Worm (Caenorhabditis elegans): ENCODE measurements around the gene col-177.

Gene col-177

DNA sequence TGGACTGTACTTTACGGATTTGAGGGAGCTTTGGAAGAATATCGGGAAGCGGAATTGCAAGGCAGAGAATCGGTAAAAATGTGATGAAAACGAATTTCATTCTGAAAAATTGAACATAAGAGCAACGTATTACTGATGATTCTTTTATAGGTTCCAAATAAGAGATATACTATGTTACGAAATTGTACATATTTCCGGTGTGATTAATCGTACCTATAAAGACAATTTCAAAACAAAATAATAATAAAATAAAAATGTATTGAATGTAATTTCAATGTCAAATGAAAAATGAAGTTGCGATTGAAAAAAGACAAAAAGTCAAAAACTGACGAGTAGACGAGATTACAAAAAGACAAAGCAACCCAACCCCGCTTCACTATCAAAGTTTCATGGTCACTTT, 7.3 kb upstream of the col-177 start, which contains the start of gene ttr-31:
TSS of gene ttr-31 (minus strand) at position 101 of the 400 bp plus-strand sequence.
- TF ChIP-seq T22C8.4 (GFP tag; IDR thresholded peaks at IDR 0.05) (no peak), tab-1 (GFP tag; IDR thresholded peaks at IDR 0.05) (no peak)

DNA sequence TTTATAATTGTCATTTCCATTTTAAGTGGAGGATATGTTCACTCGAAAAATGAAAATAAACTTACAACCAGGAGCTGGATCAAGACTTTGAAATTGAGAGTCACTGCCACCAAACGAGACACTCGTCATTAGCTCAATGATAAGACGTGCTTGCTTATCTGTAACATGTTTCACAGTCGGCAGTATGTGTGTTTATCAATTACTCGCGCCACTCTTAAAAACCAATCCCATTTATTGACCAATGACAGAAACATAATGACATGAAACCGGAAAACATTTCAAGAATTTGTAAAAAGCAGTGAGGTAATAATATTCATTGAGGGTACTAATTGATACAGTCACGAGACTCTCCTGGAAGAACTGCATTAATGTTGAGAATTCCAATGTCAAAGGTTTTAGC, 6.4 kb upstream of the col-177 start, which contains the start of gene del-5:
TSS of gene del-5 (minus strand) at position 130 of the 400 bp plus-strand sequence.
- TF ChIP-seq med-1 (GFP tag; optimal IDR thresholded peaks at IDR 0.05; ENCODE audit: insufficient read depth) = no peak
- no peak for TF ChIP-seq ztf-29 (GFP tag; IDR thresholded peaks at IDR 0.05)

DNA sequence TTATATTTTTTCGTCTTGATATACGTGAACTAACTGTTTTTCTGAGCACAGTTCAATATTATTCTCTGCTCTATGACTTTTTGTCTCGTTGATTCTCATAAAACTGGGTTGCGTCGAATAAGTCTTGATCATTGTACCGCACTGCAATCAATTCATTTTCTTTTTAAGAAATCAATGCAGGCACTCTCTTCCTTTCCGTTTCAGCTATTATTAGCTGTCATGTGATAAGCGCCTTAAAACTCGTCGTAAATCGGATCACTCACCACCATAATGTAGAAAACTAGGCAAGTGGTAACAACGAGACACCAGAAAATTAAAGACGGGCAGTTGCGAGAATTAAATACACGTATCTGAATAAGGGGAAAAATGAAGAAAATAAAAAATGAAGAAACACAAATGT, 5.7 kb upstream of the col-177 start:
- no peak for TF ChIP-seq T22C8.4 (GFP tag; IDR thresholded peaks at IDR 0.05)
- TF ChIP-seq klf-2 (GFP tag; conservative IDR thresholded peaks at IDR 0.05) = no peak
- no peak for TF ChIP-seq tab-1 (GFP tag; IDR thresholded peaks at IDR 0.05)
- TF ChIP-seq flt-1 (GFP tag; IDR thresholded peaks at IDR 0.05) = no peak
- no peak for TF ChIP-seq ztf-29 (GFP tag; IDR thresholded peaks at IDR 0.05)
- TF ChIP-seq med-1 (GFP tag; optimal IDR thresholded peaks at IDR 0.05; ENCODE audit: insufficient read depth) = no peak

DNA sequence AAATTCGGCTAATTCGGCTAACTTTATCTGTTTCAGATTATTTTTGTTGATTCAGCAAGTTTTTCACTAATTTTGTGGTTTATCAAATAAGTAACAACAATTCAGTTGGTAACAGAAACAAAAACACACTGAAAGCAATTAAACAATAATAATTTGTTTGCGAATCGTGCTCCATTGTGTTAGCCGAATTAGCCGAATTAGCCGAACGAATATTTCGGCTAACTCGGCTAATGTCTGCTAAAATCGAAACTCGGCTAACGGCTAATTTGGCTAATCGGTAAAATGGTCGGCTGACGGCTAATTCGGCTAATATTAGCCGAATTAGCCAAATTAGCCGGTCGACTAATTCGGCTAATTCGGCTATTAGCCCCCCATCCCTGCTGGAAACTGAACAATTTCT, 2.1 kb upstream of the col-177 start:
- TF ChIP-seq T22C8.4 (GFP tag; IDR thresholded peaks at IDR 0.05) = no peak
- TF ChIP-seq klf-2 (GFP tag; conservative IDR thresholded peaks at IDR 0.05) = no peak
- no peak for TF ChIP-seq med-1 (GFP tag; optimal IDR thresholded peaks at IDR 0.05; ENCODE audit: insufficient read depth)
- TF ChIP-seq ztf-29 (GFP tag; IDR thresholded peaks at IDR 0.05) = no peak
- no peak for TF ChIP-seq tab-1 (GFP tag; IDR thresholded peaks at IDR 0.05)
- TF ChIP-seq ztf-23 (GFP tag; IDR thresholded peaks at IDR 0.05) = no peak
- no peak for TF ChIP-seq ref-1 (GFP tag; conservative IDR thresholded peaks at IDR 0.05)
- no peak for TF ChIP-seq flt-1 (GFP tag; IDR thresholded peaks at IDR 0.05)
- no peak for TF ChIP-seq cog-1 (tag; optimal IDR thresholded peaks at IDR 0.05)

DNA sequence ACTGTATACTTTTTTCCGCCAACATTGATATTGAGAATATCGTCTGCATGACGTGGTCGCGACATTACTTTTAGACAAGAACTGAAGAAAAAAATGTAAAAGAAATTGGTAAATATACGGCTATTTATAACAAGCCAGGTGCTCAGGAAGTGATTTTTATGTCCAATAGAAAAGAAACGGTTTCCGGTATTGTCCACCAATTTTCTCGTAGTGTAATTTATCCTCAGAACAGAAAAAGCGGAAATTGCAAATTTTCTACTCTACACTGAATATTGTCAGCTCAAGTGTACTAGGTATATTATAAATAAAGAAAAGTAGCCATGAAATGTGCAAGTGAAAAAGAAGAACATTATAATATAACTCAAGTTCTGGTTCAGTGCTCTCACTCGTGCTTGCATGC, 2.5 kb downstream of the col-177 start, which contains the start of gene F59F3.6:
TSS of gene F59F3.6 (minus strand) at position 101 of the 400 bp plus-strand sequence.
- TF ChIP-seq ztf-29 (GFP tag; IDR thresholded peaks at IDR 0.05) (no peak), klf-2 (GFP tag; conservative IDR thresholded peaks at IDR 0.05) (no peak), med-1 (GFP tag; optimal IDR thresholded peaks at IDR 0.05; ENCODE audit: insufficient read depth) (no peak), cog-1 (tag; optimal IDR thresholded peaks at IDR 0.05) (no peak), ztf-23 (GFP tag; IDR thresholded peaks at IDR 0.05) (no peak), flt-1 (GFP tag; IDR thresholded peaks at IDR 0.05) (no peak)

DNA sequence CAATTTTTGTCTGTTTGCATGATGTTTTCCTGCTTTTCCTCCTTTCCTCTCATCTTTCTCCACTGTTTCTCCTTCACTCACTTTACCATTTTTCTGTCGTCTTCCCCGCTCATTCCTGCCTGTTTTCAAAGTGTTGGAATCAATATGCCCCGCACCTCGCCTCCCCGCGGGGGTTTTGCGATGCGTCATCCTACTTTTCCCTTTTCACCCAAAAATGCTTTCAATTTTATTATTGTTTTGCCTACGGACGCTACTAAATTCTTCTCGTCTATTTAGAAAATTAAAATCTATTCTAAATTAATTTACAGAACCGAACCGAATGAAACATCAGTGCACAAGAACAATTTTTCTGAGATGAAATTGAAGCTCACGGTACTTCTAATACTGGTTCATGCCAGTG, 9.5 kb downstream of the col-177 start, which contains the start of gene ver-3:
TSS of gene ver-3 (plus strand) at position 301 of the 400 bp plus-strand sequence.
- TF ChIP-seq flt-1 (GFP tag; IDR thresholded peaks at IDR 0.05) (no peak), tab-1 (GFP tag; IDR thresholded peaks at IDR 0.05) (no peak), ztf-29 (GFP tag; IDR thresholded peaks at IDR 0.05) (no peak), ref-1 (GFP tag; conservative IDR thresholded peaks at IDR 0.05) (no peak), klf-2 (GFP tag; conservative IDR thresholded peaks at IDR 0.05) (no peak), ztf-23 (GFP tag; IDR thresholded peaks at IDR 0.05) (no peak), cog-1 (tag; optimal IDR thresholded peaks at IDR 0.05) (no peak), med-1 (GFP tag; optimal IDR thresholded peaks at IDR 0.05; ENCODE audit: insufficient read depth) (no peak), T22C8.4 (GFP tag; IDR thresholded peaks at IDR 0.05) (no peak)

DNA sequence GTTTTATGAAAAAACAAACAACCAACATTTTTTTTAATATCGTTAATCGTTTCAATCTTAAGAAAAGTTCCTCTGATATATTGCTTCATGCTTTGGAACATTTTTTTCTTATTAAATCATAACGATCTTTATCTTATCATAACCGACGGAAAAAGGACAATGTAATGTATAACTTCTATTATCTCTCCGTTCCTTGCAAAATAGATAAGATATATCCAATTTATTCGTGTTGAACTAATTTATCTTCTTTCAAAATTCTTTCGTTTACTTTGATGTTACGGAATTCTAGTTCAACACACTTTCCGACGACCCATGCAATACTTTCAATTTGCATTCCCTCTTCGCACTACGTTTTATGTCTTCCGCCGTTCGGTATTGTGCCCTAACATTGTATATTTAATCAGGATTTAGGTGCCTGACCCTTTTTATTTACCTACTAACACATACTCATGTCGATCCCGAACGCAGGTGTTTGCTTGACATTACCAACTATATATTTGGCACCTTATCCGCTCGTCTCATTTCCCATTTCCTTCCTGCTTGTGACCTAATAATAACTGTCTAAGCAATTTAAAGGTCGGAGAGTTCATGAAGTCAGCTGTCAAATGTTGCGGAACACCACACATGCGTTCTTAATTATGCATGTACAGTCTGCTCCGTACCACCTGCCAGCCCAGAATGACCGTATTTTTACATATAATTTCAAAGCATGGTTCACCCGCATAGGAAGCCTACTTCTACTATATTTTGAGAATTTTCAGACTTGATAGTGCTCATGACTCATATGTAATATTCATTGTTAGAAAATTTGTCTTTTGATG, 10.1 kb downstream of the col-177 start:
- no peak for TF ChIP-seq ztf-29 (GFP tag; IDR thresholded peaks at IDR 0.05)
- no peak for TF ChIP-seq flt-1 (GFP tag; IDR thresholded peaks at IDR 0.05)

DNA sequence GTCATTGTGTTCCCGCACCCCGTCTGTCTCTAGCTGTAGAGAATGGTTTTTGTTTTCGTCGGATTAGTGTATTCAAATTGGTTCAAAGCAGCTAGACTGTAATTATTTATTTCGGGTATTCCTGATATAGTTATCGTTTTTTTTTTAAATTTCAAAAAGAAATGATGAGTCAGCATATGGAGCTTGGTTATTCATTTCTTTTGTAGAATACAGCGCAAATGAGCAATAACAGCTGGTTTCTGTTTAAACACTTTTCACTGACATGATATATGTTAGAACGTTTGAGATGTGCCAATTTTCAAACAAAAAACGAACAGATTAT, 10.8 kb downstream of the col-177 start:
- TF ChIP-seq ztf-23 (GFP tag; IDR thresholded peaks at IDR 0.05) = no peak
- no peak for TF ChIP-seq flt-1 (GFP tag; IDR thresholded peaks at IDR 0.05)
- no peak for TF ChIP-seq cog-1 (tag; optimal IDR thresholded peaks at IDR 0.05)
- TF ChIP-seq ztf-29 (GFP tag; IDR thresholded peaks at IDR 0.05) = no peak

DNA sequence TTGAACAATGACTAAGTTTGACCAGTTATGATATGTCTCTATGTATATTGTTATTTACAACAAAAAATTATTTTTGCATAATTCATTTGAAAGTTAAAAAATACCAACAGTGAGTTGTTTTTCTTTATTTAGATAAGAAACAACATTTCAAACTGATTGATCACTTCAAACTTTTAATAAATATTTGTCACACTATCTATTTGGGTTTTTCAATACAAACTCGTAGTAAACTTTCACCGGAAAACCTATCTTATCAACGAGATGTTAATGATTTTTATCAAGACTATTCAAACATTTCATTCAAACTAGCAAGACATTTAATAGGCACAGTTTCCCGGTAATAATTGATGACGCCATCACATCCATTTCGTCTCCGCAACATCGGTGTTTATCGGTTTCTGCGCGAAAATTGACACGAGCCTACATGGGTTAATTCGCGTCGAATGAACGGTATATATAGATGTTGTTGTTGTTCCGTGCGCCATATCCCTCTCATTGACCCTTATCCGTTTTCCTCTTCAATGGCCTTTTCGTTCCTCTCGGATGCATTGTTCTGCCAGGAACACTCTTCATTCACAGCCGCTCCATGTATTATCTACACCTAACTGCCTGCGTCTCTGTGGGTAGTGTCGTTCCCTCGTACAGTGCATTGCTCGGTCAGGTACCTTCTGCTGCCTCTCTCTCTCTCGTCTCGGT, 11.3 kb downstream of the col-177 start:
- TF ChIP-seq tab-1 (GFP tag; IDR thresholded peaks at IDR 0.05) = no peak
- peak; percentile 68 for TF ChIP-seq flt-1 (GFP tag; IDR thresholded peaks at IDR 0.05)
- peak; percentile 34 for TF ChIP-seq cog-1 (tag; optimal IDR thresholded peaks at IDR 0.05)

DNA sequence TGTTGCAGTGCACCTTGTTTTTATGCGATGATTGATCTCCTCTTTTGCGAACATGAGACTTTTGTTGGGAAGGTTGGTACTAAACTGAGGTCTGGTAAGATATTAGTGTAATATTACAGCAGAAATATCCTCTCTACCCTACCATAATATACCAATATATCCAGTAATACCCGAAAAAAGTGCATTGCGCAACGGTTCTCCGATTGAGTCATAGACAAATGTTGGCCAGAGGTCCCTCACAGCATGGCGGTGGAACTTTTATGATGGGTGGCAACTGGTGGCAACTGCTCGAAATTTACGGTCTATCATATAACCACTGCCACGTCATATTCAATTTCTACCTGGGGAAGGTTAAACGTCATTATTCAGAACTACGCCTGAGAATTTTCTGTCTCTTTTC, 12.4 kb downstream of the col-177 start:
- no peak for TF ChIP-seq cog-1 (tag; optimal IDR thresholded peaks at IDR 0.05)
- no peak for TF ChIP-seq flt-1 (GFP tag; IDR thresholded peaks at IDR 0.05)
- no peak for TF ChIP-seq klf-2 (GFP tag; conservative IDR thresholded peaks at IDR 0.05)
- no peak for TF ChIP-seq ztf-29 (GFP tag; IDR thresholded peaks at IDR 0.05)
- TF ChIP-seq tab-1 (GFP tag; IDR thresholded peaks at IDR 0.05) = no peak
- TF ChIP-seq ztf-23 (GFP tag; IDR thresholded peaks at IDR 0.05) = no peak
- TF ChIP-seq T22C8.4 (GFP tag; IDR thresholded peaks at IDR 0.05) = no peak
- no peak for TF ChIP-seq ref-1 (GFP tag; conservative IDR thresholded peaks at IDR 0.05)
- no peak for TF ChIP-seq med-1 (GFP tag; optimal IDR thresholded peaks at IDR 0.05; ENCODE audit: insufficient read depth)

DNA sequence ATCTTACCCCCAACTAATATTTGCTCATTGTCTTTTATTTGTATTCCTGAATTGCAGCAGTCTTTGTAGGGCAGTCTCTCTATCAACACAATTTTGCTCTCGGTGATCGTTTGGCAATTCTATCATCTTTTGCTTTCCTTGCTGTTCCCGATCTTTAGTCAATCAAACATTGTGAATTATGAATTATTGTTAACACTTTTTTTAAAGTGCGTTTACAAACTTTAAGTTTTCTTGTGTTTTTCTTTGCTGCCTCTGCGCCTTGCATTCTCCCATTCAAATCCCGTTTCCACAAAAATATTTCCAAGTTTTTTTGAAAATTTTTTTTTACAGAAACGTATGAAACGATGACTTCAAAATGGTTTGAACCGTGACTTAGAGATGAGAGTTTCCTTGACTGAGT, 19.6 kb downstream of the col-177 start, which contains the start of gene ver-4:
TSS of gene ver-4 (plus strand) at position 301 of the 400 bp plus-strand sequence.
- TF ChIP-seq ref-1 (GFP tag; conservative IDR thresholded peaks at IDR 0.05) (no peak), ztf-23 (GFP tag; IDR thresholded peaks at IDR 0.05) (no peak), tab-1 (GFP tag; IDR thresholded peaks at IDR 0.05) (no peak), cog-1 (tag; optimal IDR thresholded peaks at IDR 0.05) (no peak), flt-1 (GFP tag; IDR thresholded peaks at IDR 0.05) (no peak), T22C8.4 (GFP tag; IDR thresholded peaks at IDR 0.05) (no peak), med-1 (GFP tag; optimal IDR thresholded peaks at IDR 0.05; ENCODE audit: insufficient read depth) (no peak), klf-2 (GFP tag; conservative IDR thresholded peaks at IDR 0.05) (no peak), ztf-29 (GFP tag; IDR thresholded peaks at IDR 0.05) (no peak)
